Worm (Caenorhabditis elegans): ENCODE results near the gene Y105C5A.10.
"Not testable (repeated sequence)": the region's sequence is repeated elsewhere in the genome, so short reads cannot be mapped to it uniquely, and the experiment has no call there.

DNA sequence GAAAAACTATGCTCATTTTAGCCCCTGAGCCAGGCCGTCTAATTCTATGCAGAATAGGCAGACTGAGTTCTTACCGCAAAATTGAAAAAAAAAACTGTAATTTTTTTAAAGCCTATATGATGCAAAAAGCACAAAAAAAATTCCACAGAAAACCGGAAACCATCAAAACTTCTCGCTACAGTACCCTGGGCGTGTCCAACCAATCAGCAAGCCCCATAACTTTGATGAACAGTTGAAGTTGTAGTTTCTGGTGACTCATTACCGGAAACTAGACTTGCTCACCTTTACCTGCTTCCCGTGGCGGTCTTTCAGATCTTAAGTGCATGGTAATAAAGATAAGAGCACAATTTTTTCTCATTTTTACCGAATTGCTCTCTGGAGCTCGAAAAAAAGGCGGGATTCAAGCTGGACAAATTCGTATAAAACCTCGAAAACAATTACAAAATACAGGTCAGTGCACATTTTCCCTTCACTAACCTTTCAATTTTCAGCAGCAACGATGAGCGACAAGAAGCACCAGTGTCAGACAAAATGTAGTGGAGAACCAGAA lies 1.2 kb upstream of the Y105C5A.10 start, which contains the start of gene Y105C5A.1274:
- not testable (repeated sequence) for TF ChIP-seq ztf-11 (tag; optimal IDR thresholded peaks at IDR 0.05); nhr-25 (tag; optimal IDR thresholded peaks at IDR 0.05); egl-27 (tag; optimal IDR thresholded peaks at IDR 0.05); ztf-4 (tag; optimal IDR thresholded peaks at IDR 0.05); ztf-1 (GFP tag; conservative IDR thresholded peaks at IDR 0.05); nhr-23 (tag; optimal IDR thresholded peaks at IDR 0.05); unc-39 (tag; optimal IDR thresholded peaks at IDR 0.05); unc-62 (GFP tag; optimal IDR thresholded peaks at IDR 0.05); ama-1 (optimal IDR thresholded peaks at IDR 0.05); elt-1 (tag; optimal IDR thresholded peaks at IDR 0.05); ceh-16 (tag; optimal IDR thresholded peaks at IDR 0.05); aly-2 (tag; optimal IDR thresholded peaks at IDR 0.05)

All from whole organism, L2 larva.